Fruit fly (Drosophila melanogaster) whole organism, prepupa: ENCODE results near the gene Tcs3.

ENCODE experiments used
- CG10631 ChIP-seq: fragments of 200-800 bp; sonication (Bioruptor generic); optimal IDR thresholded peaks from 2 replicates; lab custom pipeline; 2016; ENCODE audit warnings: missing biosample characterization, missing genetic modification characterization
- CG15336 ChIP-seq: fragments of 200-800 bp; sonication (Bioruptor generic); IDR thresholded peaks from 2 replicates; pipeline ENCODE4 v1.3.6; 2022; ENCODE audit warnings: missing biosample characterization, missing genetic modification characterization
- CG1621 ChIP-seq: fragments of 200-800 bp; sonication (Bioruptor generic); optimal IDR thresholded peaks from 3 replicates; lab custom pipeline; 2018; ENCODE audit warnings: missing biosample characterization, mild to moderate bottlenecking, missing genetic modification characterization
- CG6808 ChIP-seq: fragments of 200-800 bp; sonication (Bioruptor generic); optimal IDR thresholded peaks from 3 replicates; lab custom pipeline; 2017; ENCODE audit warnings: missing biosample characterization, missing genetic modification characterization, mild to moderate bottlenecking, moderate library complexity, missing genetic modification reagents
- CG8119 ChIP-seq: fragments of 200-800 bp; sonication (Bioruptor generic); IDR thresholded peaks from 3 replicates; pipeline ENCODE4 v1.3.6; 2022; ENCODE audit warnings: missing biosample characterization, missing genetic modification characterization
- Ets21C ChIP-seq: fragments of 200-800 bp; sonication (Bioruptor generic); optimal IDR thresholded peaks from 3 replicates; lab custom pipeline; 2016; ENCODE audit warnings: missing biosample characterization, missing genetic modification characterization
- Gug ChIP-seq: fragments of 200-800 bp; sonication (Bioruptor generic); IDR thresholded peaks from 2 replicates; pipeline ENCODE4 v1.3.6; 2022; ENCODE audit warnings: missing biosample characterization, missing genetic modification characterization
- acj6 ChIP-seq: fragments of 200-800 bp; sonication (Bioruptor generic); optimal IDR thresholded peaks from 3 replicates; lab custom pipeline; 2016; ENCODE audit warnings: missing biosample characterization, missing genetic modification characterization
- lz ChIP-seq: fragments of 200-800 bp; sonication (Bioruptor generic); optimal IDR thresholded peaks from 3 replicates; lab custom pipeline; 2016; ENCODE audit warnings: missing biosample characterization, missing genetic modification characterization
- topi ChIP-seq: fragments of 200-800 bp; sonication (Bioruptor generic); optimal IDR thresholded peaks from 3 replicates; lab custom pipeline; 2016; ENCODE audit warnings: missing biosample characterization, missing genetic modification characterization

DNA sequence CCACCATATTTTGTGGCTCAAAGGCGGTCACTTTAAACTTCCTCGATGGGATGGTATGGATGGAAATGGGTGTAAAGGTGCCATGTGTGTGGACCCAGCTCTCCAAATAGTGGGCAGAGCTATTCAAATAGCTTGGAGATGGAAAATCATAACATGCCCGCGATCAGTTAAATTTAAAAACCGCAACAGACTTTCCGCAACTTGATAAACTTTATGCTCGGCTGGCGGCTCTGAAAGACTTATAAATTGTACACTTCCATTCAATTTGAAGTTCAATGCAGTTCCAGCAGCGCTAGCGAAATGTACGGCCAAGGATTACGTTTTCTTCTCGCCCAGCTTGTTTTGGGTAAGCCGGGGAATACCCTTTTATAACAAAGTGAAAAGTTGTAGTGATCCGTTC, 5.8 kb upstream of the Tcs3 start, which contains the start of gene CG33257:
- TF ChIP-seq CG8119 (GFP tag; lab: Robert Waterston, UW) (no peak), CG6808 (GFP tag; lab: Kevin White, UChicago) (no peak), CG10631 (GFP tag; lab: Kevin White, UChicago) (no peak), lz (GFP tag; lab: Kevin White, UChicago) (no peak), CG15336 (GFP tag; lab: Robert Waterston, UW) (no peak), CG1621 (tag; lab: Kevin White, UChicago) (no peak), topi (GFP tag; lab: Kevin White, UChicago) (no peak), Ets21C (GFP tag; lab: Kevin White, UChicago) (no peak), Gug (GFP tag; lab: Robert Waterston, UW) (no peak), acj6 (GFP tag; lab: Kevin White, UChicago) (no peak)
